Worm (Caenorhabditis elegans) whole organism, L4 larva: Measurements from ENCODE around the gene sup-35.
A peak's percentile ranks its signal among the peaks of the same experiment; 100 is the strongest.

Experiments
- F49E8.2 ChIP-seq: sonication (generic microtip); optimal IDR thresholded peaks from 2 replicates; lab custom pipeline; 2016; ENCODE audit warnings: missing compliant biosample characterization, mild to moderate bottlenecking, missing genetic modification characterization, borderline replicate concordance
- R02D3.7 ChIP-seq: fragments of 150-350 bp; sonication (generic microtip); optimal IDR thresholded peaks from 3 replicates; lab custom pipeline; 2014; ENCODE audit warnings: missing biosample characterization, missing genetic modification characterization
- Y48G9A.11 ChIP-seq: fragments of 200-800 bp; sonication (Bioruptor generic); IDR thresholded peaks from 2 replicates; pipeline ENCODE4 v1.3.6; 2022; ENCODE audit warnings: missing genetic modification reagents, missing genetic modification characterization, missing compliant biosample characterization
- Y5F2A.4 ChIP-seq: fragments of 200-800 bp; sonication (Bioruptor generic); optimal IDR thresholded peaks from 2 replicates; lab custom pipeline; 2018; ENCODE audit warnings: mild to moderate bottlenecking, missing genetic modification characterization, missing compliant biosample characterization
- Y75B8A.6 ChIP-seq: fragments of 200-800 bp; sonication (Bioruptor generic); IDR thresholded peaks from 2 replicates; pipeline ENCODE4 v1.3.6; 2022; ENCODE audit warnings: missing genetic modification reagents, missing genetic modification characterization, missing compliant biosample characterization
- attf-4 ChIP-seq: sonication (generic microtip); optimal IDR thresholded peaks from 3 replicates; lab custom pipeline; 2017; ENCODE audit warnings: missing biosample characterization, missing genetic modification characterization
- ceh-32 ChIP-seq: sonication (generic microtip); optimal IDR thresholded peaks from 2 replicates; lab custom pipeline; 2016; ENCODE audit warnings: mild to moderate bottlenecking, missing genetic modification characterization, missing compliant biosample characterization; ENCODE audit not compliant: poor library complexity
- daf-16 ChIP-seq, 3 experiments: sonication (generic microtip); optimal IDR thresholded peaks; 2 replicates each; lab custom pipeline; 2016 to 2017; ENCODE audit warnings: missing genetic modification characterization in 3 of 3, missing genetic modification reagents in 3 of 3, mild to moderate bottlenecking in 2 of 3, missing compliant biosample characterization in 2 of 3, missing biosample characterization in 1 of 3, moderate library complexity in 1 of 3
- daf-19 ChIP-seq: fragments of 200-800 bp; sonication (Bioruptor generic); conservative IDR thresholded peaks from 2 replicates; pipeline ENCODE4 v1.3.6; 2022; ENCODE audit warnings: missing genetic modification characterization, missing compliant biosample characterization
- dmd-6 ChIP-seq: fragments of 200-800 bp; sonication (Bioruptor generic); IDR thresholded peaks from 2 replicates; pipeline ENCODE4 v1.3.6; 2022; ENCODE audit warnings: missing genetic modification reagents, missing genetic modification characterization, missing compliant biosample characterization
- dmd-8 ChIP-seq: fragments of 200-800 bp; sonication (Bioruptor generic); IDR thresholded peaks from 2 replicates; pipeline ENCODE4 v1.3.6; 2022; ENCODE audit warnings: missing genetic modification characterization, missing compliant biosample characterization
- dpl-1 ChIP-seq: fragments of 150-350 bp; optimal IDR thresholded peaks from 2 replicates; lab custom pipeline; 2014; ENCODE audit warnings: missing biosample characterization, missing genetic modification reagents, missing genetic modification characterization
- dve-1 ChIP-seq: sonication (generic microtip); optimal IDR thresholded peaks from 2 replicates; lab custom pipeline; 2017; ENCODE audit warnings: antibody characterized with exemption, mild to moderate bottlenecking, missing genetic modification characterization, missing compliant biosample characterization; ENCODE audit not compliant: insufficient read depth
- egl-27 ChIP-seq: sonication (generic microtip); optimal IDR thresholded peaks from 3 replicates; lab custom pipeline; 2017; ENCODE audit warnings: missing biosample characterization, missing genetic modification reagents, missing genetic modification characterization
- fkh-10 ChIP-seq: fragments of 150-350 bp; optimal IDR thresholded peaks from 2 replicates; lab custom pipeline; 2014; ENCODE audit warnings: missing biosample characterization, missing genetic modification reagents, missing genetic modification characterization
- hlh-11 ChIP-seq: fragments of 200-800 bp; sonication (Bioruptor generic); optimal IDR thresholded peaks from 2 replicates; lab custom pipeline; 2018; ENCODE audit warnings: mild to moderate bottlenecking, missing genetic modification characterization, missing compliant biosample characterization
- hmg-1.1 ChIP-seq: fragments of 200-800 bp; sonication (Bioruptor generic); IDR thresholded peaks from 2 replicates; pipeline ENCODE4 v1.3.6; 2022; ENCODE audit warnings: missing genetic modification reagents, missing genetic modification characterization, missing compliant biosample characterization
- jun-1 ChIP-seq: fragments of 150-350 bp; optimal IDR thresholded peaks from 2 replicates; lab custom pipeline; 2014; ENCODE audit warnings: missing biosample characterization, missing genetic modification reagents, missing genetic modification characterization
- lin-38 ChIP-seq: fragments of 200-800 bp; sonication (Bioruptor generic); IDR thresholded peaks from 2 replicates; pipeline ENCODE4 v1.3.6; 2022; ENCODE audit warnings: missing genetic modification reagents, missing genetic modification characterization, missing compliant biosample characterization
- lsy-2 ChIP-seq, 2 experiments: fragments of 150-350 bp in 1 of 2; sonication (generic microtip) in 1 of 2; optimal IDR thresholded peaks; 2 replicates each; lab custom pipeline; 2014 to 2017; ENCODE audit warnings: missing biosample characterization in 2 of 2, missing genetic modification characterization in 2 of 2
- madf-9 ChIP-seq: fragments of 200-800 bp; sonication (Bioruptor generic); conservative IDR thresholded peaks from 2 replicates; pipeline ENCODE4 v1.3.6; 2022; ENCODE audit warnings: missing genetic modification reagents, missing genetic modification characterization, missing compliant biosample characterization
- mxl-2 ChIP-seq: fragments of 200-800 bp; sonication (Bioruptor generic); conservative IDR thresholded peaks from 2 replicates; pipeline ENCODE4 v1.3.6; 2022; ENCODE audit warnings: missing genetic modification reagents, missing genetic modification characterization, missing compliant biosample characterization
- nhr-10 ChIP-seq: fragments of 150-350 bp; optimal IDR thresholded peaks from 2 replicates; lab custom pipeline; 2014; ENCODE audit warnings: missing biosample characterization, missing genetic modification characterization
- nhr-102 ChIP-seq: sonication (generic microtip); optimal IDR thresholded peaks from 2 replicates; lab custom pipeline; 2016; ENCODE audit warnings: mild to moderate bottlenecking, missing genetic modification characterization, moderate library complexity, missing compliant biosample characterization
- nhr-25 ChIP-seq: sonication (generic microtip); optimal IDR thresholded peaks from 2 replicates; lab custom pipeline; 2017; ENCODE audit warnings: missing genetic modification characterization, mild to moderate bottlenecking, missing compliant biosample characterization, antibody characterized with exemption, moderate library complexity, borderline replicate concordance; ENCODE audit not compliant: insufficient read depth
- nhr-41 ChIP-seq: fragments of 200-800 bp; sonication (Bioruptor generic); IDR thresholded peaks from 2 replicates; pipeline ENCODE4 v1.3.6; 2022; ENCODE audit warnings: missing genetic modification reagents, missing genetic modification characterization, missing compliant biosample characterization
- nhr-77 ChIP-seq: fragments of 150-350 bp; optimal IDR thresholded peaks from 2 replicates; lab custom pipeline; 2014; ENCODE audit warnings: missing biosample characterization, missing genetic modification characterization
- pha-4 ChIP-seq, 2 experiments: fragments of 150-350 bp in 1 of 2; fragments of 200-800 bp in 1 of 2; sonication (Bioruptor generic) in 1 of 2; IDR thresholded peaks in 1 of 2; optimal IDR thresholded peaks in 1 of 2; 2 replicates each; pipeline versions ENCODE4 v1.3.6 to Lab custom; 2014 to 2022; ENCODE audit warnings: missing genetic modification characterization in 2 of 2, missing genetic modification reagents in 2 of 2, missing biosample characterization in 1 of 2, missing compliant biosample characterization in 1 of 2
- pqm-1 ChIP-seq: sonication (generic microtip); optimal IDR thresholded peaks from 2 replicates; lab custom pipeline; 2017; ENCODE audit warnings: missing biosample characterization, missing genetic modification characterization
- skn-1 ChIP-seq: fragments of 150-350 bp; optimal IDR thresholded peaks from 2 replicates; lab custom pipeline; 2014; ENCODE audit warnings: missing biosample characterization, missing genetic modification characterization
- spr-3 ChIP-seq: fragments of 200-800 bp; sonication (Bioruptor generic); optimal IDR thresholded peaks from 2 replicates; lab custom pipeline; 2018; ENCODE audit warnings: mild to moderate bottlenecking, missing genetic modification characterization, missing compliant biosample characterization
- zfp-3 ChIP-seq: fragments of 200-800 bp; sonication (Bioruptor generic); conservative IDR thresholded peaks from 2 replicates; pipeline ENCODE4 v1.3.6; 2022; ENCODE audit warnings: missing genetic modification reagents, missing genetic modification characterization, missing compliant biosample characterization

The sup-35 gene

ce11 chrIII:11119176-11119853 lies at the start of gene sup-35, which contains the start of gene Y48A6C.4 (continued):
- peak; percentile 66 for TF ChIP-seq dve-1 (tag; lab: Kevin White, UChicago)
- TF ChIP-seq daf-16 (GFP tag; optimal IDR thresholded peaks at IDR 0.05; lab: Kevin White, UChicago) = peak in 1 of 2 experiments; percentile 14
- peak; percentile 21 for TF ChIP-seq daf-16 (tag; optimal IDR thresholded peaks at IDR 0.05; lab: Kevin White, UChicago)
- TF ChIP-seq skn-1 (tag; lab: Kevin White, UChicago) = no peak
- no peak for TF ChIP-seq nhr-41 (GFP tag; lab: Robert Waterston, UW)
- peak; percentile 31; the same call in 1 of the 2 replicates for TF ChIP-seq dmd-6 (GFP tag; lab: Robert Waterston, UW)

- 0 out of 2 replicates have a peak, but pooled peaks have one; percentile 21 for TF ChIP-seq lin-38 (GFP tag; lab: Robert Waterston, UW)
These were observed 41.5 kb upstream of the sup-35 start for ce11 chrIII:11160559-11160958.

ce11 chrIII:11157916-11158315 lies 38.9 kb upstream of the sup-35 start:
- TF ChIP-seq Y75B8A.6 (GFP tag; lab: Robert Waterston, UW) (no peak), nhr-25 (no peak), R02D3.7 (tag; lab: Kevin White, UChicago) (no peak), ceh-32 (no peak), spr-3 (GFP tag; lab: Kevin White, UChicago) (no peak), nhr-77 (tag; lab: Kevin White, UChicago) (no peak), dpl-1 (GFP tag; lab: Kevin White, UChicago) (no peak)

ce11 chrIII:11157099-11157498 lies 38.1 kb upstream of the sup-35 start, which contains the start of gene Y47D3A.31:
Y47D3A.31 (minus strand) TSS chrIII:11157199.
- TF ChIP-seq ceh-32 = no peak
- no peak for TF ChIP-seq nhr-77 (tag; lab: Kevin White, UChicago)
- no peak for TF ChIP-seq pha-4 (GFP tag; IDR thresholded peaks at IDR 0.05; lab: Robert Waterston, UW)
- TF ChIP-seq pha-4 (tag; optimal IDR thresholded peaks at IDR 0.05; lab: Kevin White, UChicago) = no peak
- TF ChIP-seq Y5F2A.4 (GFP tag; lab: Kevin White, UChicago) = no peak
- no peak for TF ChIP-seq hlh-11 (tag; lab: Kevin White, UChicago)
- TF ChIP-seq attf-4 (tag; lab: Kevin White, UChicago) = no peak
- TF ChIP-seq F49E8.2 (tag; lab: Kevin White, UChicago) = no peak
- TF ChIP-seq pqm-1 (tag; lab: Kevin White, UChicago) = no peak
- TF ChIP-seq skn-1 (tag; lab: Kevin White, UChicago) = no peak
- no peak for TF ChIP-seq mxl-2 (GFP tag; lab: Robert Waterston, UW)
- no peak for TF ChIP-seq Y48G9A.11
- TF ChIP-seq dmd-8 (GFP tag; lab: Robert Waterston, UW) = no peak
- no peak for TF ChIP-seq nhr-102 (tag; lab: Kevin White, UChicago)
- TF ChIP-seq lsy-2 (tag; optimal IDR thresholded peaks at IDR 0.05; lab: Kevin White, UChicago) = no peak
- no peak for TF ChIP-seq dpl-1 (GFP tag; lab: Kevin White, UChicago)
- no peak for TF ChIP-seq zfp-3 (GFP tag; lab: Robert Waterston, UW)
- no peak for TF ChIP-seq madf-9 (GFP tag; lab: Robert Waterston, UW)
- no peak for TF ChIP-seq nhr-41 (GFP tag; lab: Robert Waterston, UW)

- TF ChIP-seq dpl-1 (GFP tag; lab: Kevin White, UChicago) = no peak
- TF ChIP-seq nhr-10 (tag; lab: Kevin White, UChicago) = no peak
- no peak for TF ChIP-seq hmg-1.1 (GFP tag; lab: Robert Waterston, UW)
- TF ChIP-seq fkh-10 (GFP tag; lab: Kevin White, UChicago) = no peak
- no peak for TF ChIP-seq spr-3 (GFP tag; lab: Kevin White, UChicago)
- TF ChIP-seq jun-1 (tag; lab: Kevin White, UChicago) = no peak
- TF ChIP-seq daf-19 (GFP tag; lab: Robert Waterston, UW) = no peak
- TF ChIP-seq lin-38 (GFP tag; lab: Robert Waterston, UW) = no peak
- no peak for TF ChIP-seq nhr-77 (tag; lab: Kevin White, UChicago)
- no peak for TF ChIP-seq egl-27 (tag; lab: Kevin White, UChicago)
- TF ChIP-seq, all 104 proteins: peak for 0
These were observed 35.5 kb upstream of the sup-35 start, which contains the start of gene cku-70 for ce11 chrIII:11154527-11154926. cku-70 (plus strand) TSS chrIII:11154827.
